4 worm cellular contexts compared by ENCODE assay signal in the genomic region with DNA sequence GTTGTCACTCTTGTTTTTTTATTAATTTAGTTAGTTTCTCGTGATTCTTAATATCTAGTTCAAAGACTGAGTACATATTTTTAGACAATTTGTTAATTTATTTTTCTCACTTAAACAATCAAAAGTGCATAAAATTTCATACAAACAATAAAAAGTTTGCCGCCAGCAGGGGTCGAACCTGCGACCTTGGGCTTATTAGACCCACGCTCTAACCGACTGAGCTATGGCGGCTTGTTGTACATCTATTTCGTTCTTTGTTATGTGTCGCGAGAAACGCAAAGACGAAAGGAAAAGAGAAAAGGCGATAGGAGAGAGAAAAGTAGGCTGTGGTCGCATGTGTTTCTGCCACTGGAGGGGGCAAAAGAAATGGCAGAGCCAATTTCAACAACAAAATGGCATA.
TF ChIP-seq lines count a peak whose summit lies in the region.

No protein-coding gene starts in this region.

TF ChIP-seq in whole organism, L2 larva, 48 proteins besides CTCF, POLR2A, EP300 and RAD21 (continued from another document):
- TF ChIP-seq nhr-23 (tag; optimal IDR thresholded peaks at IDR 0.05; lab: Kevin White, UChicago), result no peak
- TF ChIP-seq sem-4 (tag; optimal IDR thresholded peaks at IDR 0.05; lab: Kevin White, UChicago), result peak; percentile 64
- peak; percentile 77 for TF ChIP-seq nhr-25 (tag; optimal IDR thresholded peaks at IDR 0.05; lab: Kevin White, UChicago)
- peak; percentile 55 for TF ChIP-seq zag-1 (tag; optimal IDR thresholded peaks at IDR 0.05; lab: Kevin White, UChicago)
- TF ChIP-seq elt-3 (tag; optimal IDR thresholded peaks at IDR 0.05; lab: Kevin White, UChicago), result no peak
- peak; percentile 67 to 70 for TF ChIP-seq lsy-2 (tag; optimal IDR thresholded peaks at IDR 0.05; lab: Kevin White, UChicago)
- peak; percentile 79 for TF ChIP-seq nhr-21 (tag; optimal IDR thresholded peaks at IDR 0.05; lab: Kevin White, UChicago)
- TF ChIP-seq mdl-1 (tag; optimal IDR thresholded peaks at IDR 0.05; lab: Kevin White, UChicago), result peak in 1 of 2 experiments; percentile 49
- no peak for TF ChIP-seq elt-1 (tag; optimal IDR thresholded peaks at IDR 0.05; lab: Kevin White, UChicago)
- no peak for TF ChIP-seq alr-1 (tag; optimal IDR thresholded peaks at IDR 0.05; lab: Kevin White, UChicago)
- TF ChIP-seq nhr-12 (tag; optimal IDR thresholded peaks at IDR 0.05; lab: Kevin White, UChicago), result no peak
- no peak for TF ChIP-seq skn-1 (tag; optimal IDR thresholded peaks at IDR 0.05; lab: Kevin White, UChicago)
- TF ChIP-seq lin-39 (tag; optimal IDR thresholded peaks at IDR 0.05; lab: Kevin White, UChicago), result no peak
- TF ChIP-seq nhr-11 (tag; optimal IDR thresholded peaks at IDR 0.05; lab: Kevin White, UChicago), result peak; percentile 8
- TF ChIP-seq blmp-1 (tag; optimal IDR thresholded peaks at IDR 0.05; lab: Kevin White, UChicago; ENCODE audit: insufficient read depth), result peak; percentile 22
- peak; percentile 74 for TF ChIP-seq C34F6.9 (tag; optimal IDR thresholded peaks at IDR 0.05; lab: Kevin White, UChicago)
- TF ChIP-seq unc-39 (tag; optimal IDR thresholded peaks at IDR 0.05; lab: Kevin White, UChicago), result no peak
- no peak for TF ChIP-seq nhr-237 (tag; optimal IDR thresholded peaks at IDR 0.05; lab: Kevin White, UChicago)
- no peak for TF ChIP-seq ztf-11 (tag; optimal IDR thresholded peaks at IDR 0.05; lab: Kevin White, UChicago)
- TF ChIP-seq egl-27 (tag; optimal IDR thresholded peaks at IDR 0.05; lab: Kevin White, UChicago), result peak; percentile 89
- TF ChIP-seq F13H6.1 (tag; optimal IDR thresholded peaks at IDR 0.05; lab: Kevin White, UChicago), result peak; percentile 87
- TF ChIP-seq Y55F3AM.14 (GFP tag; optimal IDR thresholded peaks at IDR 0.05; lab: Kevin White, UChicago), result peak; percentile 83
- peak; percentile 89 for TF ChIP-seq nhr-129 (tag; optimal IDR thresholded peaks at IDR 0.05; lab: Kevin White, UChicago)
- TF ChIP-seq mab-5 (tag; optimal IDR thresholded peaks at IDR 0.05; lab: Kevin White, UChicago), result peak; percentile 45
- no peak for TF ChIP-seq dmd-4 (tag; optimal IDR thresholded peaks at IDR 0.05; lab: Kevin White, UChicago)
- peak; percentile 67 for TF ChIP-seq unc-55 (GFP tag; optimal IDR thresholded peaks at IDR 0.05; lab: Kevin White, UChicago)
TF ChIP-seq in whole organism, L2 larva: peak in this region for 26.

TF ChIP-seq in whole organism, L4 larva, 104 proteins besides CTCF, POLR2A, EP300 and RAD21 (continued from another document and continues in another):
- TF ChIP-seq nhr-76 (tag; optimal IDR thresholded peaks at IDR 0.05; lab: Kevin White, UChicago) (no peak), daf-16 (GFP tag; optimal IDR thresholded peaks at IDR 0.05; lab: Kevin White, UChicago) (peak; percentile 81 to 90), daf-16 (tag; optimal IDR thresholded peaks at IDR 0.05; lab: Kevin White, UChicago) (peak; percentile 74), lir-3 (tag; optimal IDR thresholded peaks at IDR 0.05; lab: Kevin White, UChicago) (peak; percentile 75), nhr-11 (tag; optimal IDR thresholded peaks at IDR 0.05; lab: Kevin White, UChicago) (peak; percentile 59), dmd-8 (GFP tag; IDR thresholded peaks at IDR 0.05; lab: Robert Waterston, UW) (peak; percentile 89), nhr-6 (tag; optimal IDR thresholded peaks at IDR 0.05; lab: Kevin White, UChicago) (peak; percentile 64), nhr-102 (tag; optimal IDR thresholded peaks at IDR 0.05; lab: Kevin White, UChicago) (peak; percentile 86), pha-4 (GFP tag; IDR thresholded peaks at IDR 0.05; lab: Robert Waterston, UW) (peak; percentile 88), pha-4 (tag; optimal IDR thresholded peaks at IDR 0.05; lab: Kevin White, UChicago) (peak; percentile 41), nhr-237 (tag; optimal IDR thresholded peaks at IDR 0.05; lab: Kevin White, UChicago) (no peak), lim-7 (GFP tag; IDR thresholded peaks at IDR 0.05; lab: Robert Waterston, UW) (peak; percentile 93), F10B5.3 (tag; optimal IDR thresholded peaks at IDR 0.05; lab: Kevin White, UChicago) (peak; percentile 63), F26F4.8 (GFP tag; conservative IDR thresholded peaks at IDR 0.05; lab: Robert Waterston, UW) (peak; percentile 82; the same call in 1 of the 2 replicates), daf-8 (GFP tag; IDR thresholded peaks at IDR 0.05; lab: Robert Waterston, UW) (no peak), hmg-1.1 (GFP tag; IDR thresholded peaks at IDR 0.05; lab: Robert Waterston, UW) (peak; percentile 97), cey-2 (tag; optimal IDR thresholded peaks at IDR 0.05; lab: Kevin White, UChicago; ENCODE audit: borderline replicate concordance, insufficient read depth) (no peak), snpc-1.2 (GFP tag; IDR thresholded peaks at IDR 0.05; lab: Robert Waterston, UW) (peak; percentile 93), dpl-1 (GFP tag; optimal IDR thresholded peaks at IDR 0.05; lab: Kevin White, UChicago) (peak; percentile 35), ZK337.2 (GFP tag; IDR thresholded peaks at IDR 0.05; lab: Robert Waterston, UW) (no peak), zag-1 (tag; optimal IDR thresholded peaks at IDR 0.05; lab: Kevin White, UChicago) (no peak), aly-2 (tag; optimal IDR thresholded peaks at IDR 0.05; lab: Kevin White, UChicago) (no peak), spr-3 (GFP tag; optimal IDR thresholded peaks at IDR 0.05; lab: Kevin White, UChicago) (peak; percentile 72), ztf-7 (tag; optimal IDR thresholded peaks at IDR 0.05; lab: Kevin White, UChicago) (peak; percentile 87), fos-1 (tag; optimal IDR thresholded peaks at IDR 0.05; lab: Kevin White, UChicago) (no peak), aha-1 (tag; lab: Kevin White, UChicago) (peak; percentile 98), unc-130 (GFP tag; optimal IDR thresholded peaks at IDR 0.05; lab: Kevin White, UChicago) (peak; percentile 54), egl-43 (GFP tag; IDR thresholded peaks at IDR 0.05; lab: Robert Waterston, UW) (peak; percentile 98), attf-4 (tag; optimal IDR thresholded peaks at IDR 0.05; lab: Kevin White, UChicago) (peak; percentile 30), hlh-30 (tag; optimal IDR thresholded peaks at IDR 0.05; lab: Kevin White, UChicago; ENCODE audit: insufficient read depth) (peak; percentile 86), F49E8.2 (tag; optimal IDR thresholded peaks at IDR 0.05; lab: Kevin White, UChicago; ENCODE audit: borderline replicate concordance) (peak; percentile 75), unc-62 (GFP tag; optimal IDR thresholded peaks at IDR 0.05 in 1 of 2; lab: Kevin White, UChicago) (peak in 1 of 2 experiments; percentile 99), unc-62 (tag; optimal IDR thresholded peaks at IDR 0.05; lab: Kevin White, UChicago) (no peak), nhr-25 (tag; optimal IDR thresholded peaks at IDR 0.05; lab: Kevin White, UChicago; ENCODE audit: borderline replicate concordance, insufficient read depth) (peak; percentile 79)

TF ChIP-seq in whole organism, late embryonic, 69 proteins besides CTCF, POLR2A, EP300 and RAD21 (continued from another document and continues in another):
- TF ChIP-seq nhr-232 (tag; optimal IDR thresholded peaks at IDR 0.05; lab: Kevin White, UChicago), result peak; percentile 86
- TF ChIP-seq lim-6 (tag; optimal IDR thresholded peaks at IDR 0.05; lab: Kevin White, UChicago), result peak; percentile 91
- peak; percentile 92 for TF ChIP-seq hlh-13 (GFP tag; optimal IDR thresholded peaks at IDR 0.05; lab: Kevin White, UChicago)
- peak; percentile 97 for TF ChIP-seq ceh-19 (GFP tag; optimal IDR thresholded peaks at IDR 0.05; lab: Kevin White, UChicago)
- TF ChIP-seq lin-11 (tag; optimal IDR thresholded peaks at IDR 0.05; lab: Kevin White, UChicago), result peak; percentile 92
- TF ChIP-seq ceh-18 (tag; optimal IDR thresholded peaks at IDR 0.05; lab: Kevin White, UChicago), result peak; percentile 95
- peak; percentile 93 for TF ChIP-seq sox-2 (GFP tag; IDR thresholded peaks at IDR 0.05; lab: Robert Waterston, UW)
- peak; percentile 70 for TF ChIP-seq pros-1 (tag; optimal IDR thresholded peaks at IDR 0.05; lab: Kevin White, UChicago)
- TF ChIP-seq gmeb-2 (tag; optimal IDR thresholded peaks at IDR 0.05; lab: Kevin White, UChicago), result peak; percentile 97
- peak; percentile 94 for TF ChIP-seq unc-86 (tag; optimal IDR thresholded peaks at IDR 0.05; lab: Kevin White, UChicago)
- TF ChIP-seq che-1 (tag; optimal IDR thresholded peaks at IDR 0.05; lab: Kevin White, UChicago), result peak; percentile 92
- peak; percentile 88 for TF ChIP-seq C08G9.2 (tag; optimal IDR thresholded peaks at IDR 0.05; lab: Kevin White, UChicago)
- peak; percentile 97 for TF ChIP-seq elt-2 (tag; optimal IDR thresholded peaks at IDR 0.05; lab: Kevin White, UChicago)
- peak; percentile 96 for TF ChIP-seq sox-4 (tag; optimal IDR thresholded peaks at IDR 0.05; lab: Kevin White, UChicago)
- TF ChIP-seq tbx-2 (tag; optimal IDR thresholded peaks at IDR 0.05; lab: Kevin White, UChicago), result peak; percentile 96
- TF ChIP-seq F13H6.1 (tag; optimal IDR thresholded peaks at IDR 0.05; lab: Kevin White, UChicago), result peak; percentile 96
- peak; percentile 97 for TF ChIP-seq ceh-14 (tag; optimal IDR thresholded peaks at IDR 0.05; lab: Kevin White, UChicago)
- peak; percentile 89 for TF ChIP-seq K09A11.1 (tag; optimal IDR thresholded peaks at IDR 0.05; lab: Kevin White, UChicago; ENCODE audit: insufficient read depth)
- TF ChIP-seq hlh-8 (tag; optimal IDR thresholded peaks at IDR 0.05; lab: Kevin White, UChicago), result peak; percentile 84
- peak; percentile 92 for TF ChIP-seq fax-1 (tag; optimal IDR thresholded peaks at IDR 0.05; lab: Kevin White, UChicago)
- TF ChIP-seq ceh-30 (tag; optimal IDR thresholded peaks at IDR 0.05; lab: Kevin White, UChicago), result peak; percentile 94
- TF ChIP-seq ama-1 (optimal IDR thresholded peaks at IDR 0.05; lab: Kevin White, UChicago), result no peak
- TF ChIP-seq ets-4 (tag; optimal IDR thresholded peaks at IDR 0.05; lab: Kevin White, UChicago), result peak; percentile 57
- peak; percentile 91 for TF ChIP-seq ceh-31 (tag; optimal IDR thresholded peaks at IDR 0.05; lab: Kevin White, UChicago)
- TF ChIP-seq ceh-45 (GFP tag; IDR thresholded peaks at IDR 0.05; lab: Robert Waterston, UW), result peak; percentile 84
- peak; percentile 92 for TF ChIP-seq ceh-6 (GFP tag; optimal IDR thresholded peaks at IDR 0.05; lab: Kevin White, UChicago)
- TF ChIP-seq ttx-3 (tag; optimal IDR thresholded peaks at IDR 0.05; lab: Kevin White, UChicago), result peak; percentile 96
- peak; percentile 91 for TF ChIP-seq C38D4.7 (GFP tag; optimal IDR thresholded peaks at IDR 0.05; lab: Kevin White, UChicago)
- peak; percentile 88 for TF ChIP-seq hlh-15 (tag; optimal IDR thresholded peaks at IDR 0.05; lab: Kevin White, UChicago)
- peak; percentile 92 for TF ChIP-seq madf-2 (tag; optimal IDR thresholded peaks at IDR 0.05; lab: Kevin White, UChicago)
- TF ChIP-seq pqm-1 (tag; optimal IDR thresholded peaks at IDR 0.05; lab: Kevin White, UChicago), result peak; percentile 76
- TF ChIP-seq K02D7.2 (tag; optimal IDR thresholded peaks at IDR 0.05; lab: Kevin White, UChicago), result peak; percentile 95
- peak; percentile 94 for TF ChIP-seq ref-2 (tag; optimal IDR thresholded peaks at IDR 0.05; lab: Kevin White, UChicago)
- TF ChIP-seq zip-5 (tag; optimal IDR thresholded peaks at IDR 0.05; lab: Kevin White, UChicago), result peak; percentile 85
- peak; percentile 96 for TF ChIP-seq ceh-34 (tag; optimal IDR thresholded peaks at IDR 0.05; lab: Kevin White, UChicago)
- TF ChIP-seq mec-3 (tag; optimal IDR thresholded peaks at IDR 0.05; lab: Kevin White, UChicago; ENCODE audit: borderline replicate concordance), result peak; percentile 54
- TF ChIP-seq rnt-1 (tag; optimal IDR thresholded peaks at IDR 0.05; lab: Kevin White, UChicago), result peak; percentile 93

TF ChIP-seq in whole organism, mixed stage, embryonic, 35 proteins besides CTCF, POLR2A, EP300 and RAD21 (continued from another document):
- TF ChIP-seq ceh-83 (GFP tag; optimal IDR thresholded peaks at IDR 0.05; lab: Kevin White, UChicago) (peak; percentile 99), ces-1 (GFP tag; optimal IDR thresholded peaks at IDR 0.05; lab: Kevin White, UChicago) (peak; percentile 73), cnd-1 (tag; optimal IDR thresholded peaks at IDR 0.05; lab: Kevin White, UChicago) (peak; percentile 96), hlh-1 (tag; optimal IDR thresholded peaks at IDR 0.05; lab: Kevin White, UChicago) (peak; percentile 81), ztf-11 (tag; optimal IDR thresholded peaks at IDR 0.05; lab: Kevin White, UChicago) (peak; percentile 79), lin-32 (GFP tag; optimal IDR thresholded peaks at IDR 0.05; lab: Kevin White, UChicago) (peak; percentile 90), flh-1 (GFP tag; optimal IDR thresholded peaks at IDR 0.05; lab: Kevin White, UChicago) (peak; percentile 91), nhr-237 (tag; optimal IDR thresholded peaks at IDR 0.05; lab: Kevin White, UChicago) (peak; percentile 68)
